Worm (Caenorhabditis elegans): ENCODE results near the gene dct-6.
"Not testable (repeated sequence)": the region's sequence is repeated elsewhere in the genome, so short reads cannot be mapped to it uniquely, and the experiment has no call there.

dct-6 gene

DNA sequence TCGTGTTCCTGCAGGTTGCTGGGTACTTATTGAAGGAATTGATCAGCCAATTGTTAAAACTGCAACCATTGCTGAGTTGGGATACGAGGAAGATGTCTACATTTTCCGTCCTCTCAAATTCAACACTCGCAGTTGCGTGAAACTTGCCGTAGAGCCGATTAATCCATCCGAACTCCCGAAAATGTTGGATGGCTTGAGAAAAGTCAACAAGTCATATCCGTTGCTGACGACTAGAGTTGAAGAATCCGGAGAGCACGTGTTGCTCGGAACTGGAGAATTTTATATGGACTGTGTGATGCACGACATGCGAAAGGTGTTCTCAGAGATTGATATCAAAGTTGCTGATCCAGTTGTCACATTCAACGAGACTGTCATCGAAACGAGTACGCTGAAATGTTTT, 45.1 kb downstream of the dct-6 start:
- no peak for TF ChIP-seq C16A3.4 (tag; optimal IDR thresholded peaks at IDR 0.05)
- TF ChIP-seq ceh-88 (GFP tag; IDR thresholded peaks at IDR 0.05) = no peak
- TF ChIP-seq nhr-84 (tag; optimal IDR thresholded peaks at IDR 0.05) = no peak
- TF ChIP-seq nhr-76 (tag; optimal IDR thresholded peaks at IDR 0.05) = no peak
- TF ChIP-seq unc-98 (GFP tag; IDR thresholded peaks at IDR 0.05) = no peak
- no peak for TF ChIP-seq lin-35 (GFP tag; optimal IDR thresholded peaks at IDR 0.05)

DNA sequence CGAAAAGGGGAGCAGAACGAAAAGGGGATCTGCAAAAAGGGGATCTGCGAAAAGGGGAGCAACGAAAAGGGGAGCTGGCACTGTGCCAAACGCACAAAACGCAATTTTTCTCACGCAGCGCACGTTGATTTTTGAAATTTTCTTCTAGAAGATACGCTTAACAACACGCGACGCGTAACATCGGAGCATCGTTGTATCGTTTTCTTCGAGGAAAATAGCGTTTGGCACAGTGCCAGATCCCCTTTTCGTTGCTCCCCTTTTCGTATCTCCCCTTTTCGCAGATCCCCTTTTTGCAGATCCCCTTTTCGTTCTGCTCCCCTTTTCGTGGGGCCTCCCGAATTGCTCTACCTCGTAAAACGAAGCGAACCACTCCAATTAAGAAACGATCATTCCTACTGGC, 46.8 kb downstream of the dct-6 start:
- TF ChIP-seq ztf-11 (tag; optimal IDR thresholded peaks at IDR 0.05) (peak in 1 of 2 experiments; percentile 20), xbp-1 (tag; optimal IDR thresholded peaks at IDR 0.05) (peak; percentile 2), rnt-1 (tag; optimal IDR thresholded peaks at IDR 0.05) (peak; percentile 41), dsc-1 (tag; optimal IDR thresholded peaks at IDR 0.05) (peak; percentile 1), snu-23 (GFP tag; optimal IDR thresholded peaks at IDR 0.05) (peak; percentile 7), unc-86 (tag; optimal IDR thresholded peaks at IDR 0.05) (peak; percentile 24), nhr-19 (GFP tag; conservative IDR thresholded peaks at IDR 0.05) (peak; percentile 33; the same call in 1 of the 2 replicates), efl-1 (optimal IDR thresholded peaks at IDR 0.05) (peak in 1 of 2 experiments; percentile 27), nhr-71 (tag; optimal IDR thresholded peaks at IDR 0.05) (peak; percentile 41), nhr-47 (tag; optimal IDR thresholded peaks at IDR 0.05) (peak; percentile 46)
- not testable (repeated sequence) for TF ChIP-seq efl-1 (GFP tag; optimal IDR thresholded peaks at IDR 0.05 in 1 of 2)

DNA sequence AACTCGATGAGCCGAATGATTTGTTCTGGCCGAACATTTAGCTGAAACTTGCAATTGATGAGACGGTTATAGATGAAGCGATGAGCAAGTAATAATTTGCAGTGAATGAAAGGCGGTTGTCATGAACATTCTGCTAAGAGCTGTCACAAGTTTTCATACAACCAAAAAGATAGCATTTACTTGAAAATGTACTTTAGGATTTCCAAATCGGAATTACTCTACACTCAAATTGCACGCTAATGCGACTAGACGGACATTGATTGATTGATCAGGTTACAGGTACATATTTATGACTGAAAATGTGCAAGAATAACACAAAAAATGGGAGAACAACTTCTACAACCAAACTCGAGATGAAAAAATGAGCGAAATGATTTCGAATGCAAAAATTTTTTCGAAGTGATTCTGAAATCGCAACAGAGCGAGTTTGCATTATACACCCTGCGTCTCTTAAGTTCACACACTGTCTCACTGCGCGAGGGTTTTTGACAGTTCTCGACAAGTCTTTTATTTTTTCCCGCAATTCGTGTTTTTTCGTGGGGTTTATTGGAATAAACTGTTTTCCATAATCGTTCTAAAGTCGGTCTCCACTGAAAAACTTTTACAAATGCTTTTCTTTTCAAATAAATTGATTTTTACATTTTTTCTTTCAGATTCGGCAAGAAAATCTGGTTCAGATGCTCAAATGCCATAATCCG, 53.4 kb downstream of the dct-6 start, which contains the start of the genes npp-10 and cyk-3:
Gene npp-10, minus strand, starts transcription at position 51 of the 698 bp plus-strand sequence.
Gene cyk-3, plus strand, starts transcription at position 648 of the 698 bp plus-strand sequence.
- TF ChIP-seq nhr-19 (GFP tag; conservative IDR thresholded peaks at IDR 0.05) (peak; percentile 44), zag-1 (tag; optimal IDR thresholded peaks at IDR 0.05) (no peak), unc-30 (tag; optimal IDR thresholded peaks at IDR 0.05) (no peak), sox-4 (tag; optimal IDR thresholded peaks at IDR 0.05) (no peak), jun-1 (tag; optimal IDR thresholded peaks at IDR 0.05) (no peak), ceh-63 (GFP tag; optimal IDR thresholded peaks at IDR 0.05) (no peak), nhr-76 (tag; optimal IDR thresholded peaks at IDR 0.05) (no peak), dsc-1 (tag; optimal IDR thresholded peaks at IDR 0.05) (peak; percentile 1), ceh-88 (GFP tag; IDR thresholded peaks at IDR 0.05) (no peak), nhr-12 (tag; optimal IDR thresholded peaks at IDR 0.05) (no peak), nhr-90 (tag; optimal IDR thresholded peaks at IDR 0.05; ENCODE audit: poor library complexity) (no peak), nhr-84 (tag; optimal IDR thresholded peaks at IDR 0.05) (no peak), lin-13 (GFP tag; optimal IDR thresholded peaks at IDR 0.05) (no peak), nhr-71 (tag; optimal IDR thresholded peaks at IDR 0.05) (no peak), ztf-4 (tag; optimal IDR thresholded peaks at IDR 0.05) (no peak), pag-3 (tag; optimal IDR thresholded peaks at IDR 0.05; ENCODE audit: borderline replicate concordance, insufficient read depth) (no peak), sup-37 (GFP tag; optimal IDR thresholded peaks at IDR 0.05) (no peak), unc-86 (tag; optimal IDR thresholded peaks at IDR 0.05) (no peak), C04F5.9 (tag; optimal IDR thresholded peaks at IDR 0.05) (no peak), elt-2 (tag; optimal IDR thresholded peaks at IDR 0.05) (no peak), mab-9 (GFP tag; IDR thresholded peaks at IDR 0.05) (no peak), pqm-1 (tag; optimal IDR thresholded peaks at IDR 0.05) (no peak), vab-15 (tag; optimal IDR thresholded peaks at IDR 0.05) (no peak), ces-1 (GFP tag; optimal IDR thresholded peaks at IDR 0.05) (no peak), mdl-1 (tag; optimal IDR thresholded peaks at IDR 0.05) (no peak), dpl-1 (GFP tag; optimal IDR thresholded peaks at IDR 0.05) (peak; percentile 57 to 74 (median 71)), grh-1 (GFP tag; IDR thresholded peaks at IDR 0.05) (no peak), lin-14 (GFP tag; optimal IDR thresholded peaks at IDR 0.05) (no peak), blmp-1 (tag; optimal IDR thresholded peaks at IDR 0.05) (no peak), pax-3 (tag; optimal IDR thresholded peaks at IDR 0.05) (no peak), fos-1 (tag; optimal IDR thresholded peaks at IDR 0.05) (no peak), ceh-82 (tag; optimal IDR thresholded peaks at IDR 0.05) (peak in 1 of 3 experiments; percentile 42), efl-3 (GFP tag; optimal IDR thresholded peaks at IDR 0.05) (no peak), Y116A8C.19 (tag; optimal IDR thresholded peaks at IDR 0.05; ENCODE audit: borderline replicate concordance) (no peak), nhr-11 (tag; optimal IDR thresholded peaks at IDR 0.05) (no peak), irx-1 (tag; optimal IDR thresholded peaks at IDR 0.05) (peak; percentile 29), alr-1 (tag; optimal IDR thresholded peaks at IDR 0.05; ENCODE audit: borderline replicate concordance) (no peak)

Data from whole organism, L1 larva.